Worm (Caenorhabditis elegans): ENCODE data around the gene cisd-1.

Gene cisd-1

ce11 chrII:11496767-11497166 lies 27.3 kb upstream of the cisd-1 start, which contains the start of gene emc-5:
Gene emc-5, plus strand, starts transcription at chrII:11496780.
- TF ChIP-seq unc-62 (GFP tag; optimal IDR thresholded peaks at IDR 0.05) (peak; percentile 49), tbx-8 (GFP tag; optimal IDR thresholded peaks at IDR 0.05) (no peak), unc-120 (tag; optimal IDR thresholded peaks at IDR 0.05; ENCODE audit: poor library complexity, severe bottlenecking) (peak; percentile 57), ham-2 (GFP tag; optimal IDR thresholded peaks at IDR 0.05) (no peak), sem-2 (GFP tag; optimal IDR thresholded peaks at IDR 0.05) (no peak), hlh-1 (tag; optimal IDR thresholded peaks at IDR 0.05) (peak; percentile 66), elt-1 (tag; optimal IDR thresholded peaks at IDR 0.05; ENCODE audit: borderline replicate concordance, insufficient read depth) (no peak), flh-1 (GFP tag; optimal IDR thresholded peaks at IDR 0.05) (no peak), lin-13 (tag; optimal IDR thresholded peaks at IDR 0.05) (no peak)

- TF ChIP-seq tbx-8 (GFP tag; optimal IDR thresholded peaks at IDR 0.05) (no peak), flh-1 (GFP tag; optimal IDR thresholded peaks at IDR 0.05) (no peak), lsy-2 (tag; optimal IDR thresholded peaks at IDR 0.05) (no peak), snpc-4 (tag; optimal IDR thresholded peaks at IDR 0.05) (no peak), drap-1 (GFP tag; optimal IDR thresholded peaks at IDR 0.05) (no peak), ces-1 (GFP tag; optimal IDR thresholded peaks at IDR 0.05) (no peak), nhr-76 (tag; optimal IDR thresholded peaks at IDR 0.05) (no peak), sem-2 (GFP tag; optimal IDR thresholded peaks at IDR 0.05) (no peak), lin-32 (GFP tag; optimal IDR thresholded peaks at IDR 0.05) (no peak), ztf-11 (tag; optimal IDR thresholded peaks at IDR 0.05) (no peak)
Measured at ce11 chrII:11495806-11496205, 26.4 kb upstream of the cisd-1 start.

- peak; percentile 91 for TF ChIP-seq lsy-2 (tag; optimal IDR thresholded peaks at IDR 0.05)
- peak; percentile 94 for TF ChIP-seq ces-1 (GFP tag; optimal IDR thresholded peaks at IDR 0.05)
- TF ChIP-seq snpc-4 (tag; optimal IDR thresholded peaks at IDR 0.05) = no peak
Measured at ce11 chrII:11495307-11495706, 25.9 kb upstream of the cisd-1 start, which contains the start of the genes ooc-3 and B0334.4. Gene ooc-3, minus strand, starts transcription at chrII:11495321. Gene B0334.4, plus strand, starts transcription at chrII:11495692.

ce11 chrII:11492843-11493242 lies 23.4 kb upstream of the cisd-1 start, which contains the start of gene hacl-1:
Gene hacl-1, minus strand, starts transcription at chrII:11492963.
- no peak for TF ChIP-seq hlh-1 (tag; optimal IDR thresholded peaks at IDR 0.05)

- no peak for TF ChIP-seq nhr-2 (tag; optimal IDR thresholded peaks at IDR 0.05)
- TF ChIP-seq ceh-39 (tag; optimal IDR thresholded peaks at IDR 0.05) = no peak
Measured at ce11 chrII:11487999-11488398, 18.6 kb upstream of the cisd-1 start, which contains the start of gene B0334.13. Gene B0334.13, plus strand, starts transcription at chrII:11488299.

- TF ChIP-seq drap-1 (GFP tag; optimal IDR thresholded peaks at IDR 0.05) = no peak
- no peak for TF ChIP-seq ceh-83 (GFP tag; optimal IDR thresholded peaks at IDR 0.05)
- no peak for TF ChIP-seq nhr-2 (tag; optimal IDR thresholded peaks at IDR 0.05)
- no peak for TF ChIP-seq unc-39 (tag; optimal IDR thresholded peaks at IDR 0.05)
- no peak for TF ChIP-seq lin-32 (GFP tag; optimal IDR thresholded peaks at IDR 0.05)
- TF ChIP-seq blmp-1 (tag; optimal IDR thresholded peaks at IDR 0.05) = no peak
Measured at ce11 chrII:11486698-11487234, 17.3 kb upstream of the cisd-1 start, which contains the start of gene ttr-18. Gene ttr-18, minus strand, starts transcription at chrII:11486748.

- TF ChIP-seq mep-1 (tag; optimal IDR thresholded peaks at IDR 0.05) (no peak), lin-13 (tag; optimal IDR thresholded peaks at IDR 0.05) (no peak), tbx-8 (GFP tag; optimal IDR thresholded peaks at IDR 0.05) (no peak), M03D4.4 (tag; optimal IDR thresholded peaks at IDR 0.05) (no peak), nhr-237 (tag; optimal IDR thresholded peaks at IDR 0.05) (no peak), nhr-76 (tag; optimal IDR thresholded peaks at IDR 0.05) (no peak), ceh-39 (tag; optimal IDR thresholded peaks at IDR 0.05) (no peak), sptf-1 (tag; optimal IDR thresholded peaks at IDR 0.05) (no peak), drap-1 (GFP tag; optimal IDR thresholded peaks at IDR 0.05) (no peak), ztf-11 (tag; optimal IDR thresholded peaks at IDR 0.05) (no peak), ceh-43 (GFP tag; optimal IDR thresholded peaks at IDR 0.05) (no peak), nhr-28 (tag; optimal IDR thresholded peaks at IDR 0.05) (no peak)
Measured at ce11 chrII:11485200-11485599, 15.8 kb upstream of the cisd-1 start, which contains the start of gene twk-5. Gene twk-5, minus strand, starts transcription at chrII:11485300.
